Fruit fly (Drosophila melanogaster): Measurements from ENCODE around the gene sev.

DNA sequence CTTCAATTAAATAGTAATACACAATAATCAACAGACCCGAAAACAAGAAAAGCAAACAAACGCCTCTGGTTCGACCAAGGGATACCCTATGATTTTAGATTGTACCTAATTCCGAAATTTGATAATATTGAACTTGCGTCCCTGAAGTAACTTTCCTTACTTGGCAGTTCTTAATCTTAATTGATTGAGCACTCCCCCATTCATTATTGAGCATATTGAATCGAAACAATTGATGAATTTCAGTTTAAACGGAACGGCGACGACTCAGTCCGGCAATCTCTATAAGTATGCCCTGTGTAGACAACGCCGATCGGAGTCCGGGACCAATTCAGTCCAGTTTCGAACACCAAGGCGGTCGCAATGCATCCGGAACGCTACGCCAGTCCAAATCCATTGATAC is 19.8 kb downstream of the sev start, which contains the start of gene CG15203:
- no peak for TF ChIP-seq TFAM (GFP tag; optimal IDR thresholded peaks at IDR 0.05)
- TF ChIP-seq Hmx (GFP tag; optimal IDR thresholded peaks at IDR 0.05): no peak
- TF ChIP-seq pan (optimal IDR thresholded peaks at IDR 0.05): no peak
- no peak for TF ChIP-seq pan (GFP tag; optimal IDR thresholded peaks at IDR 0.05 in 1 of 2, IDR thresholded peaks at IDR 0.05 in 1 of 2)
- no peak for TF ChIP-seq esg (GFP tag; conservative IDR thresholded peaks at IDR 0.05)
- TF ChIP-seq Poxn (GFP tag; IDR thresholded peaks at IDR 0.05): no peak
